Worm (Caenorhabditis elegans): ENCODE measurements around the gene srz-103.

ce11 chrV:16683359-16683758, 4.2 kb upstream of the srz-103 start:
- TF ChIP-seq tra-4 (tag; optimal IDR thresholded peaks at IDR 0.05) (no peak), pes-1 (GFP tag; IDR thresholded peaks at IDR 0.05) (no peak), flt-1 (GFP tag; IDR thresholded peaks at IDR 0.05) (no peak), hmg-4 (GFP tag; optimal IDR thresholded peaks at IDR 0.05) (no peak), ceh-36 (tag; optimal IDR thresholded peaks at IDR 0.05) (no peak), ama-1 (optimal IDR thresholded peaks at IDR 0.05) (no peak), aly-1 (tag; optimal IDR thresholded peaks at IDR 0.05) (no peak), ets-7 (tag; optimal IDR thresholded peaks at IDR 0.05) (no peak), hmbx-1 (tag; optimal IDR thresholded peaks at IDR 0.05) (no peak), scrt-1 (GFP tag; IDR thresholded peaks at IDR 0.05) (no peak), ceh-13 (GFP tag; optimal IDR thresholded peaks at IDR 0.05) (no peak), B0310.2 (tag; optimal IDR thresholded peaks at IDR 0.05) (no peak)

All from whole organism, early embryonic.